Worm (Caenorhabditis elegans): ENCODE data around the gene rpl-36.

- TF ChIP-seq lin-35 (GFP tag; optimal IDR thresholded peaks at IDR 0.05) (no peak), athp-1 (tag; optimal IDR thresholded peaks at IDR 0.05) (no peak), snpc-1.1 (tag; optimal IDR thresholded peaks at IDR 0.05; ENCODE audit: insufficient read depth) (no peak), ZK185.1 (tag; optimal IDR thresholded peaks at IDR 0.05; ENCODE audit: poor library complexity, severe bottlenecking) (no peak), egl-18 (GFP tag; IDR thresholded peaks at IDR 0.05) (no peak), rec-8 (tag; optimal IDR thresholded peaks at IDR 0.05) (no peak), pbrm-1 (GFP tag; IDR thresholded peaks at IDR 0.05) (no peak), rcor-1 (GFP tag; IDR thresholded peaks at IDR 0.05) (no peak)
Observed at ce11 chrIII:7229687-7230086, 49.6 kb downstream of the rpl-36 start, which contains the start of gene R151.8.
